Fruit fly (Drosophila melanogaster) whole organism, embryonic: ENCODE results near the gene Tbcd.

Experiments used
- CG10147 ChIP-seq: fragments of 200-800 bp; sonication (Bioruptor generic); optimal IDR thresholded peaks from 2 replicates; lab custom pipeline; 2019; ENCODE audit warnings: missing biosample characterization, mild to moderate bottlenecking, missing genetic modification characterization, moderate library complexity
- CG10543 ChIP-seq: fragments of 200-800 bp; sonication (Bioruptor generic); optimal IDR thresholded peaks from 3 replicates; lab custom pipeline; 2017; ENCODE audit warnings: missing biosample characterization, mild to moderate bottlenecking, missing genetic modification characterization, moderate library complexity
- CG10565 ChIP-seq: fragments of 200-800 bp; sonication (Bioruptor generic); optimal IDR thresholded peaks from 3 replicates; lab custom pipeline; 2016; ENCODE audit warnings: missing biosample characterization, mild to moderate bottlenecking, missing genetic modification characterization
- CG12744 ChIP-seq: fragments of 200-800 bp; sonication (Bioruptor generic); optimal IDR thresholded peaks from 2 replicates; lab custom pipeline; 2016; ENCODE audit warnings: missing biosample characterization, missing genetic modification characterization
- CG13296 ChIP-seq: fragments of 200-800 bp; sonication (Bioruptor generic); optimal IDR thresholded peaks from 3 replicates; lab custom pipeline; 2018; ENCODE audit warnings: missing biosample characterization, mild to moderate bottlenecking, missing genetic modification characterization
- CG14710 ChIP-seq: fragments of 200-800 bp; sonication (Bioruptor generic); optimal IDR thresholded peaks from 3 replicates; lab custom pipeline; 2019; ENCODE audit warnings: missing biosample characterization, mild to moderate bottlenecking, missing genetic modification characterization, moderate library complexity
- CG15696 ChIP-seq: fragments of 200-800 bp; sonication (Bioruptor generic); optimal IDR thresholded peaks from 2 replicates; lab custom pipeline; 2019; ENCODE audit warnings: missing biosample characterization, mild to moderate bottlenecking, missing genetic modification characterization, moderate library complexity
- CG17361 ChIP-seq: fragments of 200-800 bp; sonication (Bioruptor generic); IDR thresholded peaks from 3 replicates; pipeline ENCODE4 v1.3.6; 2022; ENCODE audit warnings: missing biosample characterization, missing genetic modification characterization
- CG17612 ChIP-seq: fragments of 200-800 bp; sonication (Bioruptor generic); IDR thresholded peaks from 2 replicates; pipeline ENCODE4 v1.3.6; 2022; ENCODE audit warnings: missing biosample characterization, missing genetic modification characterization
- CG17802 ChIP-seq: fragments of 200-800 bp; sonication (Bioruptor generic); optimal IDR thresholded peaks from 2 replicates; lab custom pipeline; 2018; ENCODE audit warnings: missing biosample characterization, mild to moderate bottlenecking, missing genetic modification characterization, moderate library complexity
- CG2712 ChIP-seq: fragments of 200-800 bp; optimal IDR thresholded peaks from 3 replicates; lab custom pipeline; 2019; ENCODE audit warnings: missing biosample characterization, mild to moderate bottlenecking, missing genetic modification characterization, moderate library complexity
- CG34224 ChIP-seq: fragments of 200-800 bp; sonication (Bioruptor generic); IDR thresholded peaks from 3 replicates; pipeline ENCODE4 v1.3.6; 2022; ENCODE audit warnings: missing biosample characterization, missing genetic modification characterization; ENCODE audit not compliant: partially characterized antibody
- CG34376 ChIP-seq: fragments of 200-800 bp; sonication (Bioruptor generic); optimal IDR thresholded peaks from 2 replicates; lab custom pipeline; 2018; ENCODE audit warnings: missing biosample characterization, mild to moderate bottlenecking, missing genetic modification characterization
- CG6254 ChIP-seq: fragments of 200-800 bp; sonication (Bioruptor generic); optimal IDR thresholded peaks from 3 replicates; lab custom pipeline; 2017; ENCODE audit warnings: mild to moderate bottlenecking, missing biosample characterization, missing genetic modification reagents, missing genetic modification characterization
- CG7963 ChIP-seq: fragments of 200-800 bp; sonication (Bioruptor generic); IDR thresholded peaks from 3 replicates; pipeline ENCODE4 v1.3.6; 2022; ENCODE audit warnings: missing biosample characterization, missing genetic modification characterization; ENCODE audit not compliant: partially characterized antibody
- Camta ChIP-seq: fragments of 200-800 bp; sonication (Bioruptor generic); optimal IDR thresholded peaks from 2 replicates; lab custom pipeline; 2016; ENCODE audit warnings: missing biosample characterization, missing genetic modification characterization
- D19B ChIP-seq: fragments of 200-800 bp; sonication (Bioruptor generic); optimal IDR thresholded peaks from 2 replicates; lab custom pipeline; 2017; ENCODE audit warnings: missing biosample characterization, mild to moderate bottlenecking, missing genetic modification characterization
- Elba2 ChIP-seq: fragments of 200-800 bp; sonication (Bioruptor generic); optimal IDR thresholded peaks from 3 replicates; lab custom pipeline; 2016; ENCODE audit warnings: missing biosample characterization, missing genetic modification characterization
- Ets97D ChIP-seq: fragments of 200-800 bp; sonication (Bioruptor generic); optimal IDR thresholded peaks from 3 replicates; lab custom pipeline; 2016; ENCODE audit warnings: missing biosample characterization, missing genetic modification characterization
- GATAe ChIP-seq: fragments of 200-800 bp; sonication (Bioruptor generic); conservative IDR thresholded peaks from 2 replicates; pipeline ENCODE4 v1.3.6; 2022; ENCODE audit warnings: missing biosample characterization, missing genetic modification characterization
- H2.0 ChIP-seq: fragments of 200-800 bp; sonication (Bioruptor generic); IDR thresholded peaks from 2 replicates; pipeline ENCODE4 v1.3.6; 2022; ENCODE audit warnings: missing biosample characterization, missing genetic modification characterization
- Hr3 ChIP-seq: fragments of 200-800 bp; sonication (Bioruptor generic); optimal IDR thresholded peaks from 3 replicates; lab custom pipeline; 2016; ENCODE audit warnings: missing biosample characterization, missing genetic modification characterization
- MTF-1 ChIP-seq: fragments of 200-800 bp; sonication (Bioruptor generic); optimal IDR thresholded peaks from 2 replicates; lab custom pipeline; 2018; ENCODE audit warnings: missing biosample characterization, mild to moderate bottlenecking, missing genetic modification characterization, borderline replicate concordance
- Nf-YA ChIP-seq: fragments of 200-800 bp; sonication (Bioruptor generic); IDR thresholded peaks from 2 replicates; pipeline ENCODE4 v1.3.6; 2022; ENCODE audit warnings: missing biosample characterization, missing genetic modification characterization
- Six4 ChIP-seq: fragments of 200-800 bp; sonication (Bioruptor generic); optimal IDR thresholded peaks from 2 replicates; lab custom pipeline; 2016; ENCODE audit warnings: missing biosample characterization, missing genetic modification characterization
- Trl ChIP-seq, 3 experiments: fragments of >200 bp in 2 of 3; fragments of 200-800 bp in 1 of 3; sonication (Bioruptor generic) in 1 of 3; optimal IDR thresholded peaks; 2 replicates in 1 of 3; 3 replicates in 2 of 3; lab custom pipeline; 2016 to 2017; ENCODE audit warnings: missing biosample characterization in 1 of 3, missing genetic modification characterization in 1 of 3
- abd-A ChIP-seq: fragments of 200-800 bp; sonication (Bioruptor generic); optimal IDR thresholded peaks from 3 replicates; lab custom pipeline; 2019; ENCODE audit warnings: missing biosample characterization, mild to moderate bottlenecking, missing genetic modification characterization, moderate library complexity
- bcd ChIP-seq: fragments of 200-800 bp; sonication (Bioruptor generic); optimal IDR thresholded peaks from 2 replicates; lab custom pipeline; 2017; ENCODE audit warnings: missing biosample characterization, mild to moderate bottlenecking, missing genetic modification characterization
- bigmax ChIP-seq: fragments of 200-800 bp; sonication (Bioruptor generic); optimal IDR thresholded peaks from 2 replicates; lab custom pipeline; 2018; ENCODE audit warnings: missing biosample characterization, mild to moderate bottlenecking, missing genetic modification characterization
- bsh ChIP-seq, 2 experiments: fragments of 200-800 bp; sonication (Bioruptor generic); optimal IDR thresholded peaks; 2 replicates each; lab custom pipeline; 2017 to 2018; ENCODE audit warnings: mild to moderate bottlenecking in 2 of 2, missing biosample characterization in 2 of 2, missing genetic modification characterization in 2 of 2, moderate library complexity in 1 of 2
- btn ChIP-seq: fragments of 200-800 bp; sonication (Bioruptor generic); optimal IDR thresholded peaks from 2 replicates; lab custom pipeline; 2016; ENCODE audit warnings: missing biosample characterization, missing genetic modification characterization
- danr ChIP-seq: fragments of 200-800 bp; sonication (Bioruptor generic); IDR thresholded peaks from 2 replicates; pipeline ENCODE4 v1.3.6; 2022; ENCODE audit warnings: missing biosample characterization, missing genetic modification characterization
- ems ChIP-seq: fragments of 200-800 bp; sonication (Bioruptor generic); optimal IDR thresholded peaks from 3 replicates; lab custom pipeline; 2016; ENCODE audit warnings: missing biosample characterization, missing genetic modification characterization
- fu2 ChIP-seq: fragments of 200-800 bp; sonication (Bioruptor generic); optimal IDR thresholded peaks from 2 replicates; lab custom pipeline; 2016; ENCODE audit warnings: missing biosample characterization, missing genetic modification characterization
- gro ChIP-seq: fragments of 200-800 bp; sonication (Bioruptor generic); optimal IDR thresholded peaks from 2 replicates; lab custom pipeline; 2016; ENCODE audit warnings: missing biosample characterization, missing genetic modification characterization
- hth ChIP-seq: fragments of >200 bp; optimal IDR thresholded peaks from 2 replicates; lab custom pipeline; 2017; ENCODE audit warnings: inconsistent platforms
- insv ChIP-seq, 2 experiments: fragments of 200-800 bp; sonication (Bioruptor generic); optimal IDR thresholded peaks; 3 replicates each; lab custom pipeline; 2016 to 2018; ENCODE audit warnings: missing biosample characterization in 2 of 2, missing genetic modification characterization in 2 of 2
- jumu ChIP-seq: fragments of 200-800 bp; sonication (Bioruptor generic); optimal IDR thresholded peaks from 3 replicates; lab custom pipeline; 2016; ENCODE audit warnings: missing biosample characterization, missing genetic modification characterization
- knrl ChIP-seq: fragments of 200-800 bp; sonication (Bioruptor generic); IDR thresholded peaks from 3 replicates; pipeline ENCODE4 v1.3.6; 2022; ENCODE audit warnings: missing biosample characterization, missing genetic modification characterization; ENCODE audit not compliant: partially characterized antibody
- p53 ChIP-seq: fragments of 200-800 bp; sonication (Bioruptor generic); optimal IDR thresholded peaks from 2 replicates; lab custom pipeline; 2016; ENCODE audit warnings: missing biosample characterization, missing genetic modification characterization
- prd ChIP-seq, 3 experiments: fragments of >200 bp in 2 of 3; fragments of 200-800 bp in 1 of 3; sonication (Bioruptor generic) in 1 of 3; optimal IDR thresholded peaks in 2 of 3; IDR thresholded peaks in 1 of 3; 2 replicates in 2 of 3; 3 replicates in 1 of 3; pipeline versions ENCODE4 v1.3.6 to Lab custom; 2017 to 2022; ENCODE audit warnings: missing biosample characterization in 1 of 3, missing genetic modification characterization in 1 of 3
- pum ChIP-seq: fragments of 200-800 bp; sonication (Bioruptor generic); optimal IDR thresholded peaks from 2 replicates; lab custom pipeline; 2016; ENCODE audit warnings: missing biosample characterization, missing genetic modification characterization
- pzg ChIP-seq: fragments of 200-800 bp; sonication (Bioruptor generic); optimal IDR thresholded peaks from 3 replicates; lab custom pipeline; 2018; ENCODE audit warnings: missing biosample characterization, mild to moderate bottlenecking, missing genetic modification characterization, moderate library complexity
- salm ChIP-seq: fragments of 200-800 bp; sonication (Bioruptor generic); optimal IDR thresholded peaks from 2 replicates; lab custom pipeline; 2018; ENCODE audit warnings: missing biosample characterization, mild to moderate bottlenecking, missing genetic modification characterization
- schlank ChIP-seq: fragments of 200-800 bp; sonication (Bioruptor generic); optimal IDR thresholded peaks from 2 replicates; lab custom pipeline; 2018; ENCODE audit warnings: missing biosample characterization, mild to moderate bottlenecking, missing genetic modification characterization
- tio ChIP-seq: fragments of 200-800 bp; sonication (Bioruptor generic); optimal IDR thresholded peaks from 2 replicates; lab custom pipeline; 2017; ENCODE audit warnings: missing biosample characterization, missing genetic modification characterization, inconsistent platforms
- toy ChIP-seq: fragments of 200-800 bp; sonication (Bioruptor generic); IDR thresholded peaks from 2 replicates; pipeline ENCODE4 v1.3.6; 2022; ENCODE audit warnings: missing biosample characterization, missing genetic modification characterization
- zen2 ChIP-seq: fragments of 200-800 bp; sonication (Bioruptor generic); IDR thresholded peaks from 3 replicates; pipeline ENCODE4 v1.3.6; 2022; ENCODE audit warnings: missing biosample characterization, missing genetic modification characterization; ENCODE audit not compliant: partially characterized antibody

Tbcd gene

DNA sequence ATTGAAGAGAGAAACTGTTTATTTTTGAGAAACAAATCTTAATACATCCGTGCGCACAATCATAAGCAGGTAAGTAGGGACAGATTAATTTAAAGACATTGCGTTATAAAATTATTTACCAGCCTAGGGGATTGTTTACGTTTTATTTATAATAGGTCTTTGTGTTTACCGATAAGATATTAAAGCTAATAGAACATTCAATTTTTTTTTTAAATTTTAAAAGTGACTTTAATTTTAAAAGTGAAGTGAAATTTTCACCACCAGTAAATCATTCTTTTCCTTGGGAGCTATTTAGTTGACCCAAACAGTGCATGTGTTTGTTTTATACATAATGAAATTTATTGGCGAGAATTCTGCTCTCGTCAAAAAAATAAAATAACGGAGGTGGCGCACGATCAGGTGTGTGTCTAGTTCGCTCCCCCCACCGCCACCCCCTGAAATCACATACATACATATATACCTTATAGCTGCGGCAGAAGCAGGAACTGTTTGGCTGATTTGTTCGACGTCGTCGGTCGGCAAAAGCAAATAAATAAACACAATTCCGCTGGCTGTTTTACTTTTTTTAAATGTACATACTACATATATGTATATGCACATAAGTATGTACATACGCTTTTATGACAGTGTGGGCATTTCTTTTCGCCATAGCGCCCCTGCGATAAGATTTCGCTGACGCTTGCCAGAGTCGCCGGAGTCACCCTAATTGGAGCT is 28.8 kb downstream of the Tbcd start (continued):
- TF ChIP-seq bsh (GFP tag; optimal IDR thresholded peaks at IDR 0.05; lab: Kevin White, UChicago) (peak in 1 of 2 experiments; percentile 28), CG2712 (tag; lab: Kevin White, UChicago) (peak; percentile 53), CG34224 (GFP tag; lab: Robert Waterston, UW) (no peak), CG17612 (no peak), CG12744 (GFP tag; lab: Kevin White, UChicago) (peak; percentile 66), Nf-YA (GFP tag; lab: Robert Waterston, UW) (no peak), CG6254 (GFP tag; lab: Kevin White, UChicago) (no peak), ems (GFP tag; lab: Kevin White, UChicago) (no peak), MTF-1 (GFP tag; lab: Kevin White, UChicago) (no peak), zen2 (no peak), Elba2 (GFP tag; lab: Kevin White, UChicago) (no peak), fu2 (GFP tag; lab: Kevin White, UChicago) (peak; percentile 27), bcd (peak; percentile 46), tio (peak; percentile 50), abd-A (no peak), CG10565 (no peak), schlank (tag; lab: Kevin White, UChicago) (no peak), Six4 (GFP tag; lab: Kevin White, UChicago) (no peak), danr (no peak), CG10543 (GFP tag; lab: Kevin White, UChicago) (peak; percentile 72), CG15696 (tag; lab: Kevin White, UChicago) (peak; percentile 18), CG17802 (tag; lab: Kevin White, UChicago) (no peak), GATAe (GFP tag; lab: Robert Waterston, UW) (no peak), gro (no peak), prd (optimal IDR thresholded peaks at IDR 0.05; lab: Kevin White, UChicago) (no peak), prd (GFP tag; IDR thresholded peaks at IDR 0.05; lab: Robert Waterston, UW) (peak; percentile 50; the same call in 2 of the 3 replicates), Ets97D (no peak), hth (lab: Kevin White, UChicago) (no peak), p53 (GFP tag; lab: Kevin White, UChicago) (no peak), Hr3 (GFP tag; lab: Kevin White, UChicago) (peak; percentile 15), CG7963 (GFP tag; lab: Robert Waterston, UW) (no peak), Camta (no peak), knrl (no peak), CG14710 (tag; lab: Kevin White, UChicago) (no peak), D19B (GFP tag; lab: Kevin White, UChicago) (peak; percentile 53), insv (GFP tag; optimal IDR thresholded peaks at IDR 0.05; lab: Kevin White, UChicago) (no peak), CG10147 (GFP tag; lab: Kevin White, UChicago) (peak; percentile 26), CG13296 (GFP tag; lab: Kevin White, UChicago) (peak; percentile 68), Trl (optimal IDR thresholded peaks at IDR 0.05; lab: Kevin White, UChicago) (no peak), Trl (GFP tag; optimal IDR thresholded peaks at IDR 0.05; lab: Kevin White, UChicago) (no peak), jumu (GFP tag; lab: Kevin White, UChicago) (no peak), CG34376 (no peak), pzg (GFP tag; lab: Kevin White, UChicago) (no peak), H2.0 (GFP tag; lab: Robert Waterston, UW) (no peak; the same call in 1 of the 2 replicates), salm (no peak), CG17361 (peak; percentile 62; the same call in 2 of the 3 replicates), btn (GFP tag; lab: Kevin White, UChicago) (no peak), bigmax (GFP tag; lab: Kevin White, UChicago) (no peak), pum (GFP tag; lab: Kevin White, UChicago) (no peak), toy (GFP tag; lab: Robert Waterston, UW) (0 out of 2 replicates have a peak, but pooled peaks have one; percentile 45)
